Fruit fly (Drosophila melanogaster) whole organism, pupa: Measurements from ENCODE around the gene bam.

ENCODE experiments used
- CG12605 ChIP-seq: fragments of 200-800 bp; sonication (Bioruptor generic); IDR thresholded peaks from 2 replicates; pipeline ENCODE4 v1.3.6; 2022; ENCODE audit warnings: missing biosample characterization, missing genetic modification characterization
- CG14655 ChIP-seq: fragments of 200-800 bp; sonication (Bioruptor generic); optimal IDR thresholded peaks from 3 replicates; lab custom pipeline; 2017; ENCODE audit warnings: mild to moderate bottlenecking, missing biosample characterization, missing genetic modification reagents, missing genetic modification characterization
- CG17806 ChIP-seq: fragments of 200-800 bp; sonication (Bioruptor generic); optimal IDR thresholded peaks from 2 replicates; lab custom pipeline; 2018; ENCODE audit warnings: missing biosample characterization, mild to moderate bottlenecking, missing genetic modification characterization, moderate library complexity
- CG34367 ChIP-seq: fragments of 200-800 bp; sonication (Bioruptor generic); optimal IDR thresholded peaks from 2 replicates; lab custom pipeline; 2018; ENCODE audit warnings: missing biosample characterization, mild to moderate bottlenecking, missing genetic modification characterization
- D1 ChIP-seq: fragments of 200-800 bp; sonication (Bioruptor generic); optimal IDR thresholded peaks from 2 replicates; lab custom pipeline; 2018; ENCODE audit warnings: missing biosample characterization, mild to moderate bottlenecking, missing genetic modification characterization, moderate library complexity
- Pif1A ChIP-seq: fragments of 200-800 bp; sonication (Bioruptor generic); optimal IDR thresholded peaks from 3 replicates; lab custom pipeline; 2016; ENCODE audit warnings: missing biosample characterization, missing genetic modification characterization
- Pif1B ChIP-seq: fragments of 200-800 bp; sonication (Bioruptor generic); optimal IDR thresholded peaks from 3 replicates; lab custom pipeline; 2016; ENCODE audit warnings: missing biosample characterization, missing genetic modification characterization
- rn ChIP-seq: fragments of 200-800 bp; sonication (Bioruptor generic); IDR thresholded peaks from 2 replicates; pipeline ENCODE4 v1.3.6; 2022; ENCODE audit warnings: missing biosample characterization, missing genetic modification characterization

dm6 chr3R:25215997-25216396 lies 28.9 kb downstream of the bam start, which contains the start of gene CG31106:
- TF ChIP-seq rn (no peak), CG34367 (tag; lab: Kevin White, UChicago) (no peak), CG14655 (no peak), Pif1A (GFP tag; lab: Kevin White, UChicago) (no peak), CG17806 (tag; lab: Kevin White, UChicago) (no peak), D1 (tag; lab: Kevin White, UChicago) (no peak), Pif1B (GFP tag; lab: Kevin White, UChicago) (no peak), CG12605 (GFP tag; lab: Robert Waterston, UW) (no peak)
